Fruit fly (Drosophila melanogaster) whole organism, embryonic: ENCODE measurements around the gene dob.

Experiments used
- Ada2b ChIP-seq: fragments of 200-800 bp; sonication (Bioruptor generic); IDR thresholded peaks from 2 replicates; pipeline ENCODE4 v1.3.6; 2022; ENCODE audit warnings: missing biosample characterization, missing genetic modification characterization
- Aef1 ChIP-seq: fragments of 200-800 bp; sonication (Bioruptor generic); IDR thresholded peaks from 3 replicates; pipeline ENCODE4 v1.3.6; 2022; ENCODE audit warnings: missing biosample characterization, missing genetic modification characterization
- Atf-2 ChIP-seq: fragments of 200-800 bp; sonication (Bioruptor generic); optimal IDR thresholded peaks from 2 replicates; lab custom pipeline; 2016; ENCODE audit warnings: missing biosample characterization, missing genetic modification characterization
- Atf3 ChIP-seq: fragments of 200-800 bp; sonication (Bioruptor generic); optimal IDR thresholded peaks from 3 replicates; lab custom pipeline; 2016; ENCODE audit warnings: missing biosample characterization, missing genetic modification characterization
- CG10979 ChIP-seq: fragments of 200-800 bp; sonication (Bioruptor generic); optimal IDR thresholded peaks from 2 replicates; lab custom pipeline; 2018; ENCODE audit warnings: missing biosample characterization, mild to moderate bottlenecking, missing genetic modification characterization, moderate library complexity
- CG11398 ChIP-seq: fragments of 200-800 bp; sonication (Bioruptor generic); optimal IDR thresholded peaks from 2 replicates; lab custom pipeline; 2016; ENCODE audit warnings: missing biosample characterization, missing genetic modification characterization
- CG11504 ChIP-seq: fragments of 200-800 bp; sonication (Bioruptor generic); optimal IDR thresholded peaks from 3 replicates; lab custom pipeline; 2019; ENCODE audit warnings: missing biosample characterization, mild to moderate bottlenecking, missing genetic modification characterization, moderate library complexity
- CG11695 ChIP-seq: fragments of 200-800 bp; sonication (Bioruptor generic); IDR thresholded peaks from 3 replicates; pipeline ENCODE4 v1.3.6; 2022; ENCODE audit warnings: missing biosample characterization, missing genetic modification characterization
- CG12155 ChIP-seq: fragments of 200-800 bp; sonication (Bioruptor generic); optimal IDR thresholded peaks from 3 replicates; lab custom pipeline; 2016; ENCODE audit warnings: missing biosample characterization, missing genetic modification characterization
- CG12942 ChIP-seq: fragments of 200-800 bp; sonication (Bioruptor generic); optimal IDR thresholded peaks from 3 replicates; lab custom pipeline; 2016; ENCODE audit warnings: missing biosample characterization, missing genetic modification characterization
- CG13287 ChIP-seq: fragments of 200-800 bp; sonication (Bioruptor generic); IDR thresholded peaks from 2 replicates; pipeline ENCODE4 v1.3.6; 2022; ENCODE audit warnings: missing biosample characterization, missing genetic modification characterization; ENCODE audit not compliant: partially characterized antibody
- CG15514 ChIP-seq: fragments of 200-800 bp; sonication (Bioruptor generic); optimal IDR thresholded peaks from 3 replicates; lab custom pipeline; 2017; ENCODE audit warnings: missing biosample characterization, missing genetic modification characterization, mild to moderate bottlenecking, moderate library complexity, missing genetic modification reagents
- CG16779 ChIP-seq: fragments of 200-800 bp; sonication (Bioruptor generic); IDR thresholded peaks from 2 replicates; pipeline ENCODE4 v1.3.6; 2022; ENCODE audit warnings: missing biosample characterization, missing genetic modification characterization
- CG17385 ChIP-seq: fragments of 200-800 bp; sonication (Bioruptor generic); optimal IDR thresholded peaks from 3 replicates; lab custom pipeline; 2018; ENCODE audit warnings: missing biosample characterization, mild to moderate bottlenecking, missing genetic modification characterization
- CG31365 ChIP-seq: fragments of 200-800 bp; sonication (Bioruptor generic); optimal IDR thresholded peaks from 2 replicates; lab custom pipeline; 2018; ENCODE audit warnings: missing biosample characterization, mild to moderate bottlenecking, missing genetic modification characterization
- CG3281 ChIP-seq: fragments of 200-800 bp; sonication (Bioruptor generic); optimal IDR thresholded peaks from 3 replicates; lab custom pipeline; 2017; ENCODE audit warnings: missing biosample characterization, mild to moderate bottlenecking, missing genetic modification characterization
- CG3838 ChIP-seq: fragments of 200-800 bp; sonication (Bioruptor generic); optimal IDR thresholded peaks from 3 replicates; lab custom pipeline; 2016; ENCODE audit warnings: missing biosample characterization, missing genetic modification characterization
- CG4730 ChIP-seq: fragments of 200-800 bp; sonication (Bioruptor generic); IDR thresholded peaks from 2 replicates; pipeline ENCODE4 v1.3.6; 2022; ENCODE audit warnings: missing biosample characterization, missing genetic modification characterization
- CG5180 ChIP-seq: fragments of 200-800 bp; sonication (Bioruptor generic); optimal IDR thresholded peaks from 3 replicates; lab custom pipeline; 2017; ENCODE audit warnings: missing biosample characterization, missing genetic modification characterization, mild to moderate bottlenecking, moderate library complexity, missing genetic modification reagents
- CG6254 ChIP-seq: fragments of 200-800 bp; sonication (Bioruptor generic); optimal IDR thresholded peaks from 3 replicates; lab custom pipeline; 2017; ENCODE audit warnings: mild to moderate bottlenecking, missing biosample characterization, missing genetic modification reagents, missing genetic modification characterization
- CG6765 ChIP-seq: fragments of 200-800 bp; sonication (Bioruptor generic); optimal IDR thresholded peaks from 3 replicates; lab custom pipeline; 2017; ENCODE audit warnings: missing biosample characterization, mild to moderate bottlenecking, missing genetic modification characterization
- CG7357 ChIP-seq: fragments of 200-800 bp; sonication (Bioruptor generic); IDR thresholded peaks from 3 replicates; pipeline ENCODE4 v1.3.6; 2022; ENCODE audit warnings: missing biosample characterization, missing genetic modification characterization
- CG7745 ChIP-seq: fragments of 200-800 bp; sonication (Bioruptor generic); optimal IDR thresholded peaks from 2 replicates; lab custom pipeline; 2018; ENCODE audit warnings: missing biosample characterization, mild to moderate bottlenecking, missing genetic modification characterization, moderate library complexity
- CG7786 ChIP-seq: fragments of 200-800 bp; sonication (Bioruptor generic); optimal IDR thresholded peaks from 2 replicates; lab custom pipeline; 2016; ENCODE audit warnings: missing biosample characterization, missing genetic modification characterization
- CG9437 ChIP-seq: fragments of 200-800 bp; sonication (Bioruptor generic); optimal IDR thresholded peaks from 2 replicates; lab custom pipeline; 2018; ENCODE audit warnings: missing biosample characterization, mild to moderate bottlenecking, missing genetic modification characterization
- CG9817 ChIP-seq: fragments of 200-800 bp; sonication (Bioruptor generic); optimal IDR thresholded peaks from 2 replicates; lab custom pipeline; 2018; ENCODE audit warnings: missing biosample characterization, mild to moderate bottlenecking, missing genetic modification characterization, moderate library complexity
- CHES-1-like ChIP-seq: fragments of 200-800 bp; sonication (Bioruptor generic); optimal IDR thresholded peaks from 2 replicates; lab custom pipeline; 2016; ENCODE audit warnings: missing biosample characterization, missing genetic modification characterization
- Dad ChIP-seq: fragments of 200-800 bp; sonication (Bioruptor generic); optimal IDR thresholded peaks from 3 replicates; lab custom pipeline; 2016; ENCODE audit warnings: missing biosample characterization, missing genetic modification characterization
- Doc3 ChIP-seq: fragments of 200-800 bp; sonication (Bioruptor generic); IDR thresholded peaks from 3 replicates; pipeline ENCODE4 v1.3.6; 2022; ENCODE audit warnings: missing biosample characterization, missing genetic modification characterization; ENCODE audit not compliant: partially characterized antibody
- Drgx ChIP-seq: fragments of 200-800 bp; sonication (Bioruptor generic); IDR thresholded peaks from 2 replicates; pipeline ENCODE4 v1.3.6; 2022; ENCODE audit warnings: missing biosample characterization, missing genetic modification characterization
- Hr51 ChIP-seq, 2 experiments: fragments of 200-800 bp; sonication (Bioruptor generic); optimal IDR thresholded peaks; 2 replicates in 1 of 2; 3 replicates in 1 of 2; lab custom pipeline; 2016 to 2018; ENCODE audit warnings: missing biosample characterization in 2 of 2, missing genetic modification characterization in 2 of 2, mild to moderate bottlenecking in 1 of 2, moderate library complexity in 1 of 2
- Lim3 ChIP-seq: fragments of 200-800 bp; sonication (Bioruptor generic); IDR thresholded peaks from 2 replicates; pipeline ENCODE4 v1.3.6; 2022; ENCODE audit warnings: missing biosample characterization, missing genetic modification characterization
- Sox100B ChIP-seq: fragments of 200-800 bp; sonication (Bioruptor generic); optimal IDR thresholded peaks from 3 replicates; lab custom pipeline; 2018; ENCODE audit warnings: missing biosample characterization, mild to moderate bottlenecking, missing genetic modification characterization
- Xrp1 ChIP-seq: fragments of 200-800 bp; sonication (Bioruptor generic); IDR thresholded peaks from 2 replicates; pipeline ENCODE4 v1.3.6; 2022; ENCODE audit warnings: missing biosample characterization, missing genetic modification characterization
- ash1 ChIP-seq: fragments of 200-800 bp; sonication (Bioruptor generic); optimal IDR thresholded peaks from 2 replicates; lab custom pipeline; 2018; ENCODE audit warnings: missing biosample characterization, mild to moderate bottlenecking, missing genetic modification characterization
- btn ChIP-seq: fragments of 200-800 bp; sonication (Bioruptor generic); optimal IDR thresholded peaks from 2 replicates; lab custom pipeline; 2016; ENCODE audit warnings: missing biosample characterization, missing genetic modification characterization
- dimm ChIP-seq: fragments of 200-800 bp; sonication (Bioruptor generic); IDR thresholded peaks from 2 replicates; pipeline ENCODE4 v1.3.6; 2022; ENCODE audit warnings: missing biosample characterization, missing genetic modification characterization
- dmrt99B ChIP-seq: fragments of 200-800 bp; sonication (Bioruptor generic); optimal IDR thresholded peaks from 2 replicates; lab custom pipeline; 2018; ENCODE audit warnings: missing biosample characterization, mild to moderate bottlenecking, missing genetic modification characterization, moderate library complexity
- gcm ChIP-seq: fragments of 200-800 bp; sonication (Bioruptor generic); optimal IDR thresholded peaks from 2 replicates; lab custom pipeline; 2019; ENCODE audit warnings: missing biosample characterization, mild to moderate bottlenecking, missing genetic modification characterization, moderate library complexity
- grn ChIP-seq: fragments of 200-800 bp; sonication (Bioruptor generic); optimal IDR thresholded peaks from 3 replicates; lab custom pipeline; 2017; ENCODE audit warnings: missing biosample characterization, missing genetic modification characterization
- hkb ChIP-seq, 2 experiments: fragments of 200-800 bp in 1 of 2; fragments of >200 bp in 1 of 2; sonication (Bioruptor generic) in 1 of 2; IDR thresholded peaks in 1 of 2; optimal IDR thresholded peaks in 1 of 2; 2 replicates each; pipeline versions ENCODE4 v1.3.6 to Lab custom; 2017 to 2022; ENCODE audit warnings: missing biosample characterization in 1 of 2, missing genetic modification characterization in 1 of 2
- mirr ChIP-seq: fragments of 200-800 bp; sonication (Bioruptor generic); optimal IDR thresholded peaks from 3 replicates; lab custom pipeline; 2018; ENCODE audit warnings: missing biosample characterization, mild to moderate bottlenecking, missing genetic modification characterization
- oc ChIP-seq: fragments of 200-800 bp; sonication (Bioruptor generic); optimal IDR thresholded peaks from 2 replicates; lab custom pipeline; 2018; ENCODE audit warnings: missing biosample characterization, mild to moderate bottlenecking, missing genetic modification characterization, moderate library complexity
- odd ChIP-seq: fragments of 200-800 bp; sonication (Bioruptor generic); optimal IDR thresholded peaks from 2 replicates; lab custom pipeline; 2017; ENCODE audit warnings: missing biosample characterization, mild to moderate bottlenecking, missing genetic modification characterization
- sens ChIP-seq: fragments of 200-800 bp; sonication (Bioruptor generic); peaks from one replicate; lab custom pipeline; 2016; ENCODE audit warnings: missing biosample characterization, missing genetic modification characterization
- seq ChIP-seq: fragments of 200-800 bp; sonication (Bioruptor generic); IDR thresholded peaks from 2 replicates; pipeline ENCODE4 v1.3.6; 2022; ENCODE audit warnings: missing biosample characterization, missing genetic modification characterization
- tll ChIP-seq, 2 experiments: fragments of 200-800 bp in 1 of 2; fragments of >200 bp in 1 of 2; sonication (Bioruptor generic) in 1 of 2; optimal IDR thresholded peaks; 2 replicates each; lab custom pipeline; 2017 to 2019; ENCODE audit warnings: missing biosample characterization in 2 of 2, missing genetic modification characterization in 2 of 2, mild to moderate bottlenecking in 1 of 2, moderate library complexity in 1 of 2
- wdn ChIP-seq: fragments of 200-800 bp; sonication (Bioruptor generic); IDR thresholded peaks from 2 replicates; pipeline ENCODE4 v1.3.6; 2022; ENCODE audit warnings: missing biosample characterization, missing genetic modification characterization
- yki ChIP-seq: fragments of >200 bp; optimal IDR thresholded peaks from 3 replicates; lab custom pipeline; 2018
- zen2 ChIP-seq: fragments of 200-800 bp; sonication (Bioruptor generic); IDR thresholded peaks from 3 replicates; pipeline ENCODE4 v1.3.6; 2022; ENCODE audit warnings: missing biosample characterization, missing genetic modification characterization; ENCODE audit not compliant: partially characterized antibody

Gene dob

DNA sequence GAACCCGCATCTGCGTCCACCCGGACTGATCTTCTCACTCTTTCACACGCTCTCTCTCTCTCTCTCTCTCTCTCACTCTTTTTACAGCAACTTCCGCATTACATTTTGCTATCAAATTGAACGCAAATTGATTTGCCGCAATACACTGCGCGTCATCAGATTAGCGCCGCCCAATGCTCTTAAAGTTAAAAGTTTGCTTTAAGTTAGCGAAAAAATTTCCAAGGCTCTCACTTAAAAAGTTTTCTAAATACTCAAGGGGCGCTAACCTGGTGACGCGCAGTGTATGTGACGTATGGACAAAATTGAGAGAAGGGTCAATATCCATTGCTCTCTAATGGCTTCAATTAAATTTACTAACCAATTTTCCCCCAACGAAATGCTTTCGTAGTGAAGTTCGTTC is 44.6 kb upstream of the dob start (continued):
- TF ChIP-seq CG6765 (GFP tag; lab: Kevin White, UChicago) (peak; percentile 46), CG9817 (tag; lab: Kevin White, UChicago) (peak; percentile 89), gcm (GFP tag; lab: Kevin White, UChicago) (peak; percentile 89), Atf-2 (peak; percentile 86), wdn (GFP tag; lab: Robert Waterston, UW) (peak; percentile 81), ash1 (GFP tag; lab: Kevin White, UChicago) (no peak), seq (GFP tag; lab: Robert Waterston, UW) (peak; percentile 84), CG12155 (peak; percentile 71), Xrp1 (GFP tag; lab: Robert Waterston, UW) (peak; percentile 85), CG13287 (GFP tag; lab: Robert Waterston, UW) (no peak), CG4730 (GFP tag; lab: Robert Waterston, UW) (peak; percentile 46), Doc3 (no peak), tll (GFP tag; optimal IDR thresholded peaks at IDR 0.05; lab: Kevin White, UChicago) (no peak), Dad (GFP tag; lab: Kevin White, UChicago) (peak; percentile 88), dimm (GFP tag; lab: Robert Waterston, UW) (no peak), CG7745 (tag; lab: Kevin White, UChicago) (no peak), CG31365 (tag; lab: Kevin White, UChicago) (peak; percentile 56), CG3281 (GFP tag; lab: Kevin White, UChicago) (peak; percentile 83), Ada2b (GFP tag; lab: Robert Waterston, UW) (peak; percentile 82), sens (GFP tag; lab: Kevin White, UChicago) (peak; percentile 98), hkb (optimal IDR thresholded peaks at IDR 0.05; lab: Kevin White, UChicago) (no peak), hkb (GFP tag; IDR thresholded peaks at IDR 0.05; lab: Robert Waterston, UW) (peak; percentile 88), dmrt99B (tag; lab: Kevin White, UChicago) (peak; percentile 91), Atf3 (peak; percentile 79), CHES-1-like (GFP tag; lab: Kevin White, UChicago) (peak; percentile 84), CG7357 (GFP tag; lab: Robert Waterston, UW) (peak; percentile 78), Sox100B (peak; percentile 81), zen2 (GFP tag; lab: Robert Waterston, UW) (no peak), CG10979 (tag; lab: Kevin White, UChicago) (peak; percentile 82), Aef1 (peak; percentile 82), CG16779 (GFP tag; lab: Robert Waterston, UW) (0 out of 2 replicates have a peak, but pooled peaks have one; percentile 33), CG9437 (GFP tag; lab: Kevin White, UChicago) (peak; percentile 68), oc (tag; lab: Kevin White, UChicago) (peak; percentile 85), CG11398 (GFP tag; lab: Kevin White, UChicago) (peak; percentile 83), Drgx (GFP tag; lab: Robert Waterston, UW) (peak; percentile 61), Lim3 (peak; percentile 73; the same call in 1 of the 2 replicates), CG5180 (peak; percentile 69), CG17385 (GFP tag; lab: Kevin White, UChicago) (peak; percentile 82), Hr51 (GFP tag; optimal IDR thresholded peaks at IDR 0.05; lab: Kevin White, UChicago) (peak; percentile 86), yki (lab: Kevin White, UChicago) (no peak), CG15514 (GFP tag; lab: Kevin White, UChicago) (peak; percentile 74), CG7786 (GFP tag; lab: Kevin White, UChicago) (peak; percentile 86), btn (GFP tag; lab: Kevin White, UChicago) (peak; percentile 73), CG11504 (tag; lab: Kevin White, UChicago) (peak; percentile 90), CG3838 (peak; percentile 10), grn (GFP tag; lab: Kevin White, UChicago) (peak; percentile 19), CG11695 (GFP tag; lab: Robert Waterston, UW) (peak; percentile 82), CG12942 (GFP tag; lab: Kevin White, UChicago) (peak; percentile 75), odd (GFP tag; lab: Kevin White, UChicago) (peak; percentile 74), CG6254 (peak; percentile 78), mirr (GFP tag; lab: Kevin White, UChicago) (peak; percentile 76)
